Worm (Caenorhabditis elegans) whole organism, L2 larva: ENCODE results near the gene mam-6.

ENCODE experiments used
- F13H6.1 ChIP-seq: sonication (generic microtip); optimal IDR thresholded peaks from 2 replicates; lab custom pipeline; 2016; ENCODE audit warnings: missing genetic modification characterization, missing compliant biosample characterization
- R02D3.7 ChIP-seq: fragments of 150-350 bp; optimal IDR thresholded peaks from 2 replicates; lab custom pipeline; 2014; ENCODE audit warnings: missing biosample characterization, missing genetic modification characterization
- Y55F3AM.14 ChIP-seq: fragments of 200-800 bp; sonication (Bioruptor generic); optimal IDR thresholded peaks from 2 replicates; lab custom pipeline; 2018; ENCODE audit warnings: mild to moderate bottlenecking, missing genetic modification characterization, missing compliant biosample characterization
- ZK546.5 ChIP-seq: sonication (generic microtip); optimal IDR thresholded peaks from 2 replicates; lab custom pipeline; 2017; ENCODE audit warnings: missing biosample characterization, missing genetic modification characterization
- alr-1 ChIP-seq: fragments of 150-350 bp; optimal IDR thresholded peaks from 2 replicates; lab custom pipeline; 2014; ENCODE audit warnings: missing biosample characterization, missing genetic modification characterization
- aly-2 ChIP-seq: fragments of 150-350 bp; optimal IDR thresholded peaks from 2 replicates; lab custom pipeline; 2014; ENCODE audit warnings: missing biosample characterization, missing genetic modification characterization
- blmp-1 ChIP-seq: sonication (generic microtip); optimal IDR thresholded peaks from 2 replicates; lab custom pipeline; 2017; ENCODE audit warnings: missing genetic modification characterization, mild to moderate bottlenecking, missing compliant biosample characterization, antibody characterized with exemption, moderate library complexity; ENCODE audit not compliant: insufficient read depth
- ceh-16 ChIP-seq: fragments of 150-350 bp; optimal IDR thresholded peaks from 2 replicates; lab custom pipeline; 2014; ENCODE audit warnings: missing biosample characterization, missing genetic modification characterization
- ceh-82 ChIP-seq: fragments of 150-350 bp; optimal IDR thresholded peaks from 2 replicates; lab custom pipeline; 2014; ENCODE audit warnings: missing biosample characterization, missing genetic modification characterization
- dmd-4 ChIP-seq: sonication (generic microtip); optimal IDR thresholded peaks from 2 replicates; lab custom pipeline; 2017; ENCODE audit warnings: missing biosample characterization, missing genetic modification characterization
- egl-27 ChIP-seq: sonication (generic microtip); optimal IDR thresholded peaks from 3 replicates; lab custom pipeline; 2017; ENCODE audit warnings: missing biosample characterization, missing genetic modification reagents, missing genetic modification characterization
- elt-1 ChIP-seq: fragments of 150-350 bp; optimal IDR thresholded peaks from 2 replicates; lab custom pipeline; 2014; ENCODE audit warnings: missing biosample characterization, missing genetic modification characterization
- fos-1 ChIP-seq: fragments of 150-350 bp; optimal IDR thresholded peaks from 2 replicates; lab custom pipeline; 2014; ENCODE audit warnings: missing biosample characterization, missing genetic modification characterization
- gmeb-1 ChIP-seq: fragments of 150-350 bp; optimal IDR thresholded peaks from 2 replicates; lab custom pipeline; 2014; ENCODE audit warnings: missing biosample characterization, missing genetic modification characterization
- lin-11 ChIP-seq: fragments of 150-350 bp; sonication (generic microtip); optimal IDR thresholded peaks from 2 replicates; lab custom pipeline; 2014; ENCODE audit warnings: missing biosample characterization, missing genetic modification characterization, inconsistent platforms, mixed read lengths
- lin-13 ChIP-seq: fragments of 150-350 bp; optimal IDR thresholded peaks from 2 replicates; lab custom pipeline; 2014; ENCODE audit warnings: missing biosample characterization, missing genetic modification reagents, missing genetic modification characterization
- lin-39 ChIP-seq: fragments of 150-350 bp; optimal IDR thresholded peaks from 2 replicates; lab custom pipeline; 2014; ENCODE audit warnings: missing biosample characterization, missing genetic modification reagents, missing genetic modification characterization
- lsy-2 ChIP-seq, 2 experiments: fragments of 150-350 bp in 1 of 2; sonication (generic microtip) in 1 of 2; optimal IDR thresholded peaks; 2 replicates each; lab custom pipeline; 2014 to 2017; ENCODE audit warnings: missing biosample characterization in 2 of 2, missing genetic modification characterization in 2 of 2
- mab-5 ChIP-seq: fragments of 150-350 bp; optimal IDR thresholded peaks from 2 replicates; lab custom pipeline; 2014; ENCODE audit warnings: missing biosample characterization, missing genetic modification characterization
- mbf-1 ChIP-seq: sonication (generic microtip); optimal IDR thresholded peaks from 2 replicates; lab custom pipeline; 2017; ENCODE audit warnings: missing biosample characterization, missing genetic modification characterization
- nhr-12 ChIP-seq: fragments of 150-350 bp; optimal IDR thresholded peaks from 2 replicates; lab custom pipeline; 2014; ENCODE audit warnings: missing biosample characterization, missing genetic modification characterization
- nhr-129 ChIP-seq: fragments of 150-350 bp; optimal IDR thresholded peaks from 2 replicates; lab custom pipeline; 2014; ENCODE audit warnings: missing biosample characterization, missing genetic modification characterization
- nhr-21 ChIP-seq: fragments of 150-350 bp; optimal IDR thresholded peaks from 2 replicates; lab custom pipeline; 2014; ENCODE audit warnings: missing biosample characterization, missing genetic modification characterization
- nhr-25 ChIP-seq: fragments of 150-350 bp; sonication (generic microtip); optimal IDR thresholded peaks from 3 replicates; lab custom pipeline; 2014; ENCODE audit warnings: missing biosample characterization, missing genetic modification characterization
- nhr-6 ChIP-seq: fragments of 150-350 bp; optimal IDR thresholded peaks from 2 replicates; lab custom pipeline; 2014; ENCODE audit warnings: missing biosample characterization, missing genetic modification characterization
- peb-1 ChIP-seq: fragments of 150-350 bp; optimal IDR thresholded peaks from 2 replicates; lab custom pipeline; 2014; ENCODE audit warnings: missing biosample characterization, missing genetic modification characterization
- sem-4 ChIP-seq: fragments of 150-350 bp; optimal IDR thresholded peaks from 2 replicates; lab custom pipeline; 2014; ENCODE audit warnings: missing biosample characterization, missing genetic modification reagents, missing genetic modification characterization
- skn-1 ChIP-seq: sonication (generic microtip); optimal IDR thresholded peaks from 2 replicates; lab custom pipeline; 2017; ENCODE audit warnings: missing biosample characterization, missing genetic modification characterization
- sma-3 ChIP-seq: sonication (generic microtip); optimal IDR thresholded peaks from 2 replicates; lab custom pipeline; 2016; ENCODE audit warnings: missing genetic modification reagents, missing genetic modification characterization, missing compliant biosample characterization
- sma-9 ChIP-seq, 2 experiments: fragments of 150-350 bp in 1 of 2; sonication (generic microtip) in 1 of 2; optimal IDR thresholded peaks; 2 replicates each; lab custom pipeline; 2014 to 2016; ENCODE audit warnings: missing genetic modification characterization in 2 of 2, mild to moderate bottlenecking in 1 of 2, missing biosample characterization in 1 of 2, missing compliant biosample characterization in 1 of 2, missing genetic modification reagents in 1 of 2, moderate library complexity in 1 of 2
- snpc-4 ChIP-seq: fragments of 150-350 bp; optimal IDR thresholded peaks from 2 replicates; lab custom pipeline; 2014; ENCODE audit warnings: missing biosample characterization, missing genetic modification characterization
- unc-39 ChIP-seq: fragments of 150-350 bp; optimal IDR thresholded peaks from 2 replicates; lab custom pipeline; 2014; ENCODE audit warnings: missing biosample characterization, missing genetic modification characterization
- unc-55 ChIP-seq: fragments of 150-350 bp; sonication (generic microtip); optimal IDR thresholded peaks from 3 replicates; lab custom pipeline; 2014; ENCODE audit warnings: missing biosample characterization, missing genetic modification reagents, missing genetic modification characterization
- unc-62 ChIP-seq: fragments of 150-350 bp; optimal IDR thresholded peaks from 2 replicates; lab custom pipeline; 2014; ENCODE audit warnings: missing biosample characterization, missing genetic modification reagents, missing genetic modification characterization
- zag-1 ChIP-seq: fragments of 150-350 bp; optimal IDR thresholded peaks from 2 replicates; lab custom pipeline; 2014; ENCODE audit warnings: missing biosample characterization, missing genetic modification characterization
- ztf-1 ChIP-seq: fragments of 200-800 bp; sonication (Bioruptor generic); conservative IDR thresholded peaks from 2 replicates; pipeline ENCODE4 v1.3.6; 2022; ENCODE audit warnings: missing genetic modification characterization, missing compliant biosample characterization
- ztf-4 ChIP-seq: fragments of 150-350 bp; optimal IDR thresholded peaks from 2 replicates; lab custom pipeline; 2014; ENCODE audit warnings: missing biosample characterization, missing genetic modification characterization

mam-6 gene

ce11 chrX:15060303-15060702 lies 8.8 kb downstream of the mam-6 start, which contains the start of gene fbxa-96:
fbxa-96 (minus strand) TSS chrX:15060403.
- TF ChIP-seq Y55F3AM.14 (no peak), nhr-129 (tag; lab: Kevin White, UChicago) (no peak), ZK546.5 (no peak), lin-11 (tag; lab: Kevin White, UChicago) (no peak), elt-1 (tag; lab: Kevin White, UChicago) (no peak), lin-13 (GFP tag; lab: Kevin White, UChicago) (no peak), ceh-82 (no peak), unc-62 (GFP tag; lab: Kevin White, UChicago) (no peak), lin-39 (tag; lab: Kevin White, UChicago) (no peak), nhr-6 (tag; lab: Kevin White, UChicago) (no peak), mbf-1 (tag; lab: Kevin White, UChicago) (no peak)

ce11 chrX:15057900-15058299 lies 11.2 kb downstream of the mam-6 start:
- TF ChIP-seq zag-1 (tag; lab: Kevin White, UChicago) (no peak), unc-39 (no peak), alr-1 (tag; lab: Kevin White, UChicago) (no peak), blmp-1 (tag; lab: Kevin White, UChicago) (no peak), elt-1 (tag; lab: Kevin White, UChicago) (no peak), nhr-25 (tag; lab: Kevin White, UChicago) (no peak), peb-1 (no peak), mab-5 (tag; lab: Kevin White, UChicago) (no peak), ztf-1 (GFP tag; lab: Robert Waterston, UW) (no peak), unc-62 (GFP tag; lab: Kevin White, UChicago) (no peak), lsy-2 (tag; optimal IDR thresholded peaks at IDR 0.05; lab: Kevin White, UChicago) (no peak), egl-27 (tag; lab: Kevin White, UChicago) (no peak), sma-3 (GFP tag; lab: Kevin White, UChicago) (no peak), mbf-1 (tag; lab: Kevin White, UChicago) (no peak), lin-39 (tag; lab: Kevin White, UChicago) (no peak), unc-55 (GFP tag; lab: Kevin White, UChicago) (no peak), Y55F3AM.14 (no peak), ztf-4 (no peak), lin-11 (tag; lab: Kevin White, UChicago) (no peak), gmeb-1 (tag; lab: Kevin White, UChicago) (no peak)

ce11 chrX:15056737-15057136 lies 12.4 kb downstream of the mam-6 start, which contains the start of gene H03G16.5:
H03G16.5 (minus strand) TSS chrX:15056837.
- TF ChIP-seq zag-1 (tag; lab: Kevin White, UChicago) = no peak
- no peak for TF ChIP-seq nhr-21 (tag; lab: Kevin White, UChicago)
- TF ChIP-seq ceh-16 (tag; lab: Kevin White, UChicago) = no peak
- TF ChIP-seq ztf-4 = no peak
- TF ChIP-seq nhr-6 (tag; lab: Kevin White, UChicago) = no peak
- no peak for TF ChIP-seq sem-4 (tag; lab: Kevin White, UChicago)
- no peak for TF ChIP-seq skn-1
- TF ChIP-seq F13H6.1 (tag; lab: Kevin White, UChicago) = no peak
- TF ChIP-seq blmp-1 (tag; lab: Kevin White, UChicago) = no peak
- no peak for TF ChIP-seq egl-27 (tag; lab: Kevin White, UChicago)
- no peak for TF ChIP-seq lin-11 (tag; lab: Kevin White, UChicago)
- TF ChIP-seq sma-3 (GFP tag; lab: Kevin White, UChicago) = no peak
- no peak for TF ChIP-seq dmd-4
- no peak for TF ChIP-seq ztf-1 (GFP tag; lab: Robert Waterston, UW)
- TF ChIP-seq mab-5 (tag; lab: Kevin White, UChicago) = no peak
- no peak for TF ChIP-seq unc-39

ce11 chrX:15055914-15056313 lies 13.2 kb downstream of the mam-6 start, which contains the start of gene H03G16.7:
H03G16.7 (minus strand) TSS chrX:15056014.
- TF ChIP-seq sma-9 (GFP tag; optimal IDR thresholded peaks at IDR 0.05; lab: Kevin White, UChicago) (no peak), sma-9 (tag; optimal IDR thresholded peaks at IDR 0.05; lab: Kevin White, UChicago) (no peak), fos-1 (no peak), skn-1 (no peak), R02D3.7 (tag; lab: Kevin White, UChicago) (no peak), snpc-4 (no peak), elt-1 (tag; lab: Kevin White, UChicago) (no peak), aly-2 (tag; lab: Kevin White, UChicago) (no peak), mab-5 (tag; lab: Kevin White, UChicago) (no peak), nhr-129 (tag; lab: Kevin White, UChicago) (no peak), sma-3 (GFP tag; lab: Kevin White, UChicago) (no peak), zag-1 (tag; lab: Kevin White, UChicago) (no peak), mbf-1 (tag; lab: Kevin White, UChicago) (no peak), nhr-25 (tag; lab: Kevin White, UChicago) (no peak), nhr-12 (tag; lab: Kevin White, UChicago) (no peak), ztf-4 (no peak)
